Worm (Caenorhabditis elegans) whole organism, L4 larva: ENCODE measurements around the gene C35B1.5.
A peak's percentile ranks its signal among the peaks of the same experiment; 100 is the strongest.

ENCODE experiments used
- F26F4.8 ChIP-seq: fragments of 200-800 bp; sonication (Bioruptor generic); conservative IDR thresholded peaks from 2 replicates; pipeline ENCODE4 v1.3.6; 2022; ENCODE audit warnings: missing genetic modification characterization, missing compliant biosample characterization
- R02D3.7 ChIP-seq: fragments of 150-350 bp; sonication (generic microtip); optimal IDR thresholded peaks from 3 replicates; lab custom pipeline; 2014; ENCODE audit warnings: missing biosample characterization, missing genetic modification characterization
- ZK337.2 ChIP-seq: fragments of 200-800 bp; sonication (Bioruptor generic); IDR thresholded peaks from 2 replicates; pipeline ENCODE4 v1.3.6; 2022; ENCODE audit warnings: missing genetic modification reagents, missing genetic modification characterization, missing compliant biosample characterization
- ZK546.5 ChIP-seq, 2 experiments: sonication (generic microtip); optimal IDR thresholded peaks; 2 replicates each; lab custom pipeline; 2017; ENCODE audit warnings: missing biosample characterization in 2 of 2, missing genetic modification characterization in 2 of 2
- aha-1 ChIP-seq: fragments of 150-350 bp; peaks from one replicate; lab custom pipeline; 2014; ENCODE audit warnings: missing biosample characterization, missing genetic modification characterization
- arid-1 ChIP-seq: fragments of 200-800 bp; sonication (Bioruptor generic); conservative IDR thresholded peaks from 2 replicates; pipeline ENCODE4 v1.3.6; 2022; ENCODE audit warnings: missing genetic modification reagents, missing genetic modification characterization, missing compliant biosample characterization
- ceh-32 ChIP-seq: sonication (generic microtip); optimal IDR thresholded peaks from 2 replicates; lab custom pipeline; 2016; ENCODE audit warnings: mild to moderate bottlenecking, missing genetic modification characterization, missing compliant biosample characterization; ENCODE audit not compliant: poor library complexity
- ceh-44 ChIP-seq: fragments of 200-800 bp; sonication (Bioruptor generic); IDR thresholded peaks from 2 replicates; pipeline ENCODE4 v1.3.6; 2022; ENCODE audit warnings: missing genetic modification reagents, missing genetic modification characterization, missing compliant biosample characterization
- ceh-62 ChIP-seq: sonication (generic microtip); optimal IDR thresholded peaks from 2 replicates; lab custom pipeline; 2017; ENCODE audit warnings: missing biosample characterization, missing genetic modification characterization
- daf-16 ChIP-seq, 3 experiments: sonication (generic microtip); optimal IDR thresholded peaks; 2 replicates each; lab custom pipeline; 2016 to 2017; ENCODE audit warnings: missing genetic modification characterization in 3 of 3, missing genetic modification reagents in 3 of 3, mild to moderate bottlenecking in 2 of 3, missing compliant biosample characterization in 2 of 3, missing biosample characterization in 1 of 3, moderate library complexity in 1 of 3
- daf-19 ChIP-seq: fragments of 200-800 bp; sonication (Bioruptor generic); conservative IDR thresholded peaks from 2 replicates; pipeline ENCODE4 v1.3.6; 2022; ENCODE audit warnings: missing genetic modification characterization, missing compliant biosample characterization
- daf-8 ChIP-seq: fragments of 200-800 bp; sonication (Bioruptor generic); IDR thresholded peaks from 2 replicates; pipeline ENCODE4 v1.3.6; 2022; ENCODE audit warnings: missing genetic modification characterization, missing compliant biosample characterization
- dpl-1 ChIP-seq: fragments of 150-350 bp; optimal IDR thresholded peaks from 2 replicates; lab custom pipeline; 2014; ENCODE audit warnings: missing biosample characterization, missing genetic modification reagents, missing genetic modification characterization
- hlh-11 ChIP-seq: fragments of 200-800 bp; sonication (Bioruptor generic); optimal IDR thresholded peaks from 2 replicates; lab custom pipeline; 2018; ENCODE audit warnings: mild to moderate bottlenecking, missing genetic modification characterization, missing compliant biosample characterization
- jun-1 ChIP-seq: fragments of 150-350 bp; optimal IDR thresholded peaks from 2 replicates; lab custom pipeline; 2014; ENCODE audit warnings: missing biosample characterization, missing genetic modification reagents, missing genetic modification characterization
- lin-1 ChIP-seq: fragments of 200-800 bp; sonication (Bioruptor generic); IDR thresholded peaks from 2 replicates; pipeline ENCODE4 v1.3.6; 2022; ENCODE audit warnings: missing genetic modification reagents, missing genetic modification characterization, missing compliant biosample characterization
- lin-29 ChIP-seq: fragments of 200-800 bp; sonication (Bioruptor generic); IDR thresholded peaks from 2 replicates; pipeline ENCODE4 v1.3.6; 2022; ENCODE audit warnings: missing genetic modification reagents, missing genetic modification characterization, missing compliant biosample characterization
- lir-3 ChIP-seq: sonication (generic microtip); optimal IDR thresholded peaks from 2 replicates; lab custom pipeline; 2016; ENCODE audit warnings: mild to moderate bottlenecking, missing genetic modification characterization, missing compliant biosample characterization
- lsy-2 ChIP-seq, 2 experiments: fragments of 150-350 bp in 1 of 2; sonication (generic microtip) in 1 of 2; optimal IDR thresholded peaks; 2 replicates each; lab custom pipeline; 2014 to 2017; ENCODE audit warnings: missing biosample characterization in 2 of 2, missing genetic modification characterization in 2 of 2
- madf-5 ChIP-seq, 2 experiments: fragments of 200-800 bp; sonication (Bioruptor generic); IDR thresholded peaks; 2 replicates each; pipeline ENCODE4 v1.3.6; 2022; ENCODE audit warnings: missing compliant biosample characterization in 2 of 2, missing genetic modification characterization in 2 of 2
- mxl-3 ChIP-seq: fragments of 200-800 bp; sonication (Bioruptor generic); optimal IDR thresholded peaks from 2 replicates; lab custom pipeline; 2018; ENCODE audit warnings: mild to moderate bottlenecking, missing genetic modification characterization, missing compliant biosample characterization
- nhr-102 ChIP-seq: sonication (generic microtip); optimal IDR thresholded peaks from 2 replicates; lab custom pipeline; 2016; ENCODE audit warnings: mild to moderate bottlenecking, missing genetic modification characterization, moderate library complexity, missing compliant biosample characterization
- nhr-28 ChIP-seq: fragments of 150-350 bp; optimal IDR thresholded peaks from 2 replicates; lab custom pipeline; 2014; ENCODE audit warnings: missing biosample characterization, missing genetic modification characterization
- nhr-41 ChIP-seq: fragments of 200-800 bp; sonication (Bioruptor generic); IDR thresholded peaks from 2 replicates; pipeline ENCODE4 v1.3.6; 2022; ENCODE audit warnings: missing genetic modification reagents, missing genetic modification characterization, missing compliant biosample characterization
- nhr-48 ChIP-seq: sonication (generic microtip); optimal IDR thresholded peaks from 2 replicates; lab custom pipeline; 2016; ENCODE audit warnings: mild to moderate bottlenecking, missing genetic modification characterization, missing compliant biosample characterization
- pqm-1 ChIP-seq: sonication (generic microtip); optimal IDR thresholded peaks from 2 replicates; lab custom pipeline; 2017; ENCODE audit warnings: missing biosample characterization, missing genetic modification characterization
- rbr-2 ChIP-seq: sonication (generic microtip); optimal IDR thresholded peaks from 2 replicates; lab custom pipeline; 2016; ENCODE audit warnings: missing genotype, missing genetic modification characterization, missing compliant biosample characterization
- saeg-2 ChIP-seq: fragments of 200-800 bp; sonication (Bioruptor generic); IDR thresholded peaks from 2 replicates; pipeline ENCODE4 v1.3.6; 2022; ENCODE audit warnings: missing genetic modification reagents, missing genetic modification characterization, missing compliant biosample characterization
- sdz-12 ChIP-seq: fragments of 200-800 bp; sonication (Bioruptor generic); optimal IDR thresholded peaks from 2 replicates; lab custom pipeline; 2018; ENCODE audit warnings: mild to moderate bottlenecking, missing genetic modification characterization, missing compliant biosample characterization
- unc-62 ChIP-seq, 3 experiments: fragments of 150-350 bp in 1 of 3; sonication (generic microtip); optimal IDR thresholded peaks in 2 of 3; peaks in 1 of 3; 1 replicate in 1 of 3; 2 replicates in 2 of 3; lab custom pipeline; 2014 to 2017; ENCODE audit warnings: missing biosample characterization in 3 of 3, missing genetic modification characterization in 3 of 3, missing genetic modification reagents in 3 of 3, missing genotype in 1 of 3
- zfp-2 ChIP-seq: sonication (generic microtip); optimal IDR thresholded peaks from 2 replicates; lab custom pipeline; 2016; ENCODE audit warnings: mild to moderate bottlenecking, missing genetic modification characterization, missing compliant biosample characterization

Gene C35B1.5

DNA sequence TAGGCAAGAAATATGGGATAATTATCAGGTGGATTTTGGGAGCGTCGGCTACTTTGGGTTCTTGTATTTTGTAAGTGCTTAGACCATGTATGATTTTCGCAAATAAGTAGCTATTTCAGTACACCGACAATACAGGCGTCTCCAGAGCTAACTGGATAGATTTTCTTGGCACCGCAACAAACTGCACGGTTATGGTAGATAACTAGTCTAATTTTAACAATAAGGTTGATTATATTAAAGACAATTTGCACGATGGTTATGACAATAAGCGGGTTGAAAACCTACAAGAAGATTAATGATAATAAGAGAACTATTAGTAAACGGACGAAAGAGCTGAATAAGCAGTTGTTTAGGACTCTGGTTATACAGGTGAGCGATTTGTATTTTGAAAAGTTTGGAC lies 16.7 kb downstream of the C35B1.5 start:
- TF ChIP-seq daf-8 (GFP tag; lab: Robert Waterston, UW) = no peak
- peak in 1 of 2 experiments; percentile 95 for TF ChIP-seq unc-62 (GFP tag; optimal IDR thresholded peaks at IDR 0.05 in 1 of 2; lab: Kevin White, UChicago)
- TF ChIP-seq unc-62 (tag; optimal IDR thresholded peaks at IDR 0.05; lab: Kevin White, UChicago) = no peak
- TF ChIP-seq, all 104 proteins: peak for 1

- TF ChIP-seq ceh-32 (tag; lab: Kevin White, UChicago) (no peak), ZK546.5 (tag; optimal IDR thresholded peaks at IDR 0.05; lab: Kevin White, UChicago) (no peak), madf-5 (GFP tag; IDR thresholded peaks at IDR 0.05; lab: Robert Waterston, UW) (no peak), ceh-44 (GFP tag; lab: Robert Waterston, UW) (no peak), lin-29 (GFP tag; lab: Robert Waterston, UW) (no peak), sdz-12 (no peak), daf-16 (GFP tag; optimal IDR thresholded peaks at IDR 0.05; lab: Kevin White, UChicago) (no peak), daf-16 (tag; optimal IDR thresholded peaks at IDR 0.05; lab: Kevin White, UChicago) (no peak), nhr-102 (no peak), jun-1 (tag; lab: Kevin White, UChicago) (no peak), nhr-48 (no peak)
Observed at ce11 chrIV:4063573-4063972, 20.4 kb downstream of the C35B1.5 start, which contains the start of gene ilys-6. TSS of gene ilys-6 (minus strand) at chrIV:4063673.

- TF ChIP-seq saeg-2 (GFP tag; lab: Robert Waterston, UW) (no peak), unc-62 (GFP tag; optimal IDR thresholded peaks at IDR 0.05 in 1 of 2; lab: Kevin White, UChicago) (peak in 1 of 2 experiments; percentile 11), unc-62 (tag; optimal IDR thresholded peaks at IDR 0.05; lab: Kevin White, UChicago) (no peak)
Observed at ce11 chrIV:4055297-4055696, 28.7 kb downstream of the C35B1.5 start.

- no peak for TF ChIP-seq ZK337.2 (GFP tag; lab: Robert Waterston, UW)
- peak; percentile 78 for TF ChIP-seq aha-1 (tag; lab: Kevin White, UChicago)
- no peak for TF ChIP-seq jun-1 (tag; lab: Kevin White, UChicago)
- peak; percentile 8 for TF ChIP-seq nhr-28
- TF ChIP-seq F26F4.8 (GFP tag; lab: Robert Waterston, UW) = no peak
- TF ChIP-seq pqm-1 (tag; lab: Kevin White, UChicago) = peak; percentile 52
- TF ChIP-seq zfp-2 = no peak
- TF ChIP-seq mxl-3 (GFP tag; lab: Kevin White, UChicago) = no peak
- TF ChIP-seq, all 104 proteins: peak for 3
Observed at ce11 chrIV:4053405-4053804, 30.6 kb downstream of the C35B1.5 start.

DNA sequence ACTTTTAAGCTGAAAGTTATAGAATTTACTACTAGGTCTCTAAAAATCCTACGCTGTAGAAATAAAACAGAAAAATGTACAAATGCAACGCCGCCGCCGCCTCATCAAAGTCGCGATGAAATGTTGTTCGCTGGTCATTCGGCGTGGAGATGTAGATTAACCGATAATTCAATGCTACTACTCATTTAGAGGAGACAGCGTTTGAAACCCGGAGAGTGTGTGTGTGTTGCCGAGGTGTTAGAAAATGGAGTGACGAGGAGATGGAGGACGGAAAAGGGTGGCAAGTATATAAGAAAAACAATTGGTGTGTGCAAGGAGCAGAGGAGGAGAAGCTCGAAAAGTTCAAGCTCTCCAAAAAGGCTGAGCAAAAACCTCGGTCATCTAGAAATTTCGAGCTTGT lies 31.7 kb downstream of the C35B1.5 start:
- TF ChIP-seq lin-1 (no peak), ceh-32 (tag; lab: Kevin White, UChicago) (no peak), lsy-2 (tag; optimal IDR thresholded peaks at IDR 0.05; lab: Kevin White, UChicago) (no peak), nhr-41 (GFP tag; lab: Robert Waterston, UW) (no peak), arid-1 (no peak), dpl-1 (GFP tag; lab: Kevin White, UChicago) (no peak), daf-19 (no peak), rbr-2 (no peak), aha-1 (tag; lab: Kevin White, UChicago) (peak; percentile 17), ceh-62 (tag; lab: Kevin White, UChicago) (no peak), unc-62 (GFP tag; optimal IDR thresholded peaks at IDR 0.05 in 1 of 2; lab: Kevin White, UChicago) (peak in 1 of 2 experiments; percentile 49), unc-62 (tag; optimal IDR thresholded peaks at IDR 0.05; lab: Kevin White, UChicago) (no peak), R02D3.7 (tag; lab: Kevin White, UChicago) (no peak), lir-3 (tag; lab: Kevin White, UChicago) (no peak), hlh-11 (tag; lab: Kevin White, UChicago) (no peak)
